Fruit fly (Drosophila melanogaster): ENCODE measurements around the gene CG15211.

The CG15211 gene

DNA sequence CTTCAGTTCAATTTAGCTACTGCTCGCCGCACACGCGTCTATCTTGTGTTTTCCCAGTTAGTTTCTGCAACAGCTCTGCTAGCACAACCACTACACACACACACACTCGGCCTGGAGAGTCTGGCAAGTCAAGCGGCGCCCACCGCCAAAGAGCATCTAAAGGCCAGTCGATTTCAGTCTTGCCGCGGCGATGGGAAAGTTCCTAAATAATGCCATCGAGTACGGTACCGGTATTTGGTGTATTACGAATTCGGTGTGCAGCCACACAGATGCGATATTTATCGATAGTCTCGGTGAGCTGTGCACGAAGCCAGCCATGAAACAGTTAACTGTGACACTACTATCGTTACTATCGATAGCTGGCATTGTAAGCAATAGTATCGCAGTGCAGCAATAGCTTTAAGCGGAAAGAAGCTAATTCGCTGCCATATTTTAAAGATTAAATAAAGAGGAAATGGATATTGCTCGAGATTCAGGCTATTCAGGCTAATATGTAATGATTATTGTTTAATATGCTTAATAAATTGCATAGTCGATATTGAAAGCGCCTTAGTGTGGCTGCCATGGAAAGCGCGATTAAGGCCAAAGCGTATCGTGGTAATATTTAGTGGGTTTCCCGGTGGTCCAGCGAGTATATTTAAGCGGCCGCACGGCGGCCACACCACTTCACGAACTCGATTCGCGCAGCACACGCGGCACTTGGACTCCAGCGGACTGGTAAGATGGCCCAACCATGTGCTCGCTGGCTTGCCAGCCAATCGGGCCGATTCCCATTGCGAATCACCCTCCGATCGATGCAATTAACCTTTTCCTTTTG is 27.4 kb upstream of the CG15211 start, which contains the start of gene stx (continued):
- no peak for TF ChIP-seq vfl (GFP tag; optimal IDR thresholded peaks at IDR 0.05)
- TF ChIP-seq CG10979 (tag; optimal IDR thresholded peaks at IDR 0.05) = no peak
- TF ChIP-seq CG9797 (GFP tag; optimal IDR thresholded peaks at IDR 0.05) = peak; percentile 99
- no peak for TF ChIP-seq hth (optimal IDR thresholded peaks at IDR 0.05)
- TF ChIP-seq Vsx1 (GFP tag; optimal IDR thresholded peaks at IDR 0.05) = no peak
- TF ChIP-seq CG10543 (GFP tag; optimal IDR thresholded peaks at IDR 0.05) = peak; percentile 24
- no peak for TF ChIP-seq z (GFP tag; IDR thresholded peaks at IDR 0.05)
- TF ChIP-seq CG6791 (GFP tag; IDR thresholded peaks at IDR 0.05; ENCODE audit: partially characterized antibody) = peak; percentile 96
- no peak for TF ChIP-seq PHDP (tag; optimal IDR thresholded peaks at IDR 0.05)
- peak; percentile 28 for TF ChIP-seq shn (GFP tag; optimal IDR thresholded peaks at IDR 0.05)
- TF ChIP-seq Sry-δ (GFP tag; optimal IDR thresholded peaks at IDR 0.05) = peak; percentile 89
- TF ChIP-seq Lpt (GFP tag; optimal IDR thresholded peaks at IDR 0.05) = no peak
- no peak for TF ChIP-seq CG6272 (GFP tag; IDR thresholded peaks at IDR 0.05)
- peak in 1 of 3 experiments; percentile 18 for TF ChIP-seq lola (GFP tag; optimal IDR thresholded peaks at IDR 0.05)
- TF ChIP-seq CG12155 (GFP tag; optimal IDR thresholded peaks at IDR 0.05) = peak; percentile 22
- TF ChIP-seq Usf (GFP tag; optimal IDR thresholded peaks at IDR 0.05) = no peak
- no peak for TF ChIP-seq gro (GFP tag; optimal IDR thresholded peaks at IDR 0.05)
- peak; percentile 57; the same call in 1 of the 2 replicates for TF ChIP-seq sim (GFP tag; IDR thresholded peaks at IDR 0.05)
- peak; percentile 47; the same call in 1 of the 2 replicates for TF ChIP-seq CG4360 (GFP tag; IDR thresholded peaks at IDR 0.05)
- 0 out of 2 replicates have a peak, but pooled peaks have one; percentile 23 for TF ChIP-seq CG11247 (GFP tag; IDR thresholded peaks at IDR 0.05)
- peak; percentile 62 for TF ChIP-seq CG12659 (GFP tag; optimal IDR thresholded peaks at IDR 0.05)
- no peak for TF ChIP-seq CG12744 (GFP tag; optimal IDR thresholded peaks at IDR 0.05)
- TF ChIP-seq dan (GFP tag; IDR thresholded peaks at IDR 0.05) = no peak
- TF ChIP-seq Hmx (GFP tag; optimal IDR thresholded peaks at IDR 0.05) = no peak
- peak; percentile 56; the same call in 3 of the 4 replicates for TF ChIP-seq chinmo (GFP tag; IDR thresholded peaks at IDR 0.05; ENCODE audit: partially characterized antibody)
- TF ChIP-seq Spps (tag; optimal IDR thresholded peaks at IDR 0.05) = no peak
- peak; percentile 78 for TF ChIP-seq NFAT (GFP tag; IDR thresholded peaks at IDR 0.05)
- TF ChIP-seq pum (GFP tag; optimal IDR thresholded peaks at IDR 0.05) = no peak
- no peak for TF ChIP-seq TFAM (GFP tag; optimal IDR thresholded peaks at IDR 0.05)
- TF ChIP-seq sens (GFP tag) = peak; percentile 64
- no peak for TF ChIP-seq dati (GFP tag; IDR thresholded peaks at IDR 0.05)
- TF ChIP-seq CG10321 (GFP tag; IDR thresholded peaks at IDR 0.05) = 0 out of 2 replicates have a peak, but pooled peaks have one; percentile 30
- TF ChIP-seq CG12219 (GFP tag; optimal IDR thresholded peaks at IDR 0.05) = peak; percentile 9
- TF ChIP-seq CG18262 (tag; optimal IDR thresholded peaks at IDR 0.05) = no peak
- TF ChIP-seq sisA (GFP tag; IDR thresholded peaks at IDR 0.05) = no peak
- peak; percentile 97 for TF ChIP-seq gfzf (GFP tag; optimal IDR thresholded peaks at IDR 0.05)
- TF ChIP-seq trem (tag; optimal IDR thresholded peaks at IDR 0.05) = peak; percentile 45
- no peak for TF ChIP-seq Mes4 (GFP tag; optimal IDR thresholded peaks at IDR 0.05)
- TF ChIP-seq usp (GFP tag; optimal IDR thresholded peaks at IDR 0.05) = no peak
- no peak for TF ChIP-seq CG16815 (GFP tag; optimal IDR thresholded peaks at IDR 0.05)
- TF ChIP-seq CG31365 (tag; optimal IDR thresholded peaks at IDR 0.05) = peak; percentile 10
- peak; percentile 95 for TF ChIP-seq mld (GFP tag; IDR thresholded peaks at IDR 0.05; ENCODE audit: partially characterized antibody)
- TF ChIP-seq CG32772 (GFP tag; IDR thresholded peaks at IDR 0.05) = no peak
- peak; percentile 30 for TF ChIP-seq CG1792 (GFP tag; optimal IDR thresholded peaks at IDR 0.05)
- TF ChIP-seq CG13624 (GFP tag; optimal IDR thresholded peaks at IDR 0.05) = peak; percentile 37
- TF ChIP-seq CG4424 (GFP tag; optimal IDR thresholded peaks at IDR 0.05) = no peak
- TF ChIP-seq GATAe (GFP tag; conservative IDR thresholded peaks at IDR 0.05) = no peak
- no peak for TF ChIP-seq danr (GFP tag; IDR thresholded peaks at IDR 0.05)
- peak; percentile 24 for TF ChIP-seq CG17912 (GFP tag; optimal IDR thresholded peaks at IDR 0.05)
- no peak for TF ChIP-seq crol (GFP tag; IDR thresholded peaks at IDR 0.05)
